Fruit fly (Drosophila melanogaster) whole organism, adult: Measurements from ENCODE around the gene TTLL6B.

Experiments
- CG11617 ChIP-seq: fragments of 200-800 bp; sonication (Bioruptor generic); optimal IDR thresholded peaks from 2 replicates; lab custom pipeline; 2017; ENCODE audit warnings: mild to moderate bottlenecking, missing biosample characterization, missing genetic modification reagents, missing genetic modification characterization
- CG12768 ChIP-seq: fragments of 200-800 bp; sonication (Bioruptor generic); optimal IDR thresholded peaks from 2 replicates; lab custom pipeline; 2017; ENCODE audit warnings: missing biosample characterization, missing genetic modification characterization, mild to moderate bottlenecking, moderate library complexity, missing genetic modification reagents
- CG14711 ChIP-seq: fragments of 200-800 bp; sonication (Bioruptor generic); optimal IDR thresholded peaks from 2 replicates; lab custom pipeline; 2018; ENCODE audit warnings: missing biosample characterization, mild to moderate bottlenecking, missing genetic modification characterization, moderate library complexity
- CG1620 ChIP-seq: fragments of 200-800 bp; sonication (Bioruptor generic); optimal IDR thresholded peaks from 2 replicates; lab custom pipeline; 2016; ENCODE audit warnings: missing biosample characterization, missing genetic modification characterization
- CG33017 ChIP-seq: fragments of 200-800 bp; sonication (Bioruptor generic); optimal IDR thresholded peaks from 2 replicates; lab custom pipeline; 2018; ENCODE audit warnings: missing biosample characterization, mild to moderate bottlenecking, missing genetic modification characterization, moderate library complexity
- CG5204 ChIP-seq: fragments of 200-800 bp; sonication (Bioruptor generic); optimal IDR thresholded peaks from 2 replicates; lab custom pipeline; 2016; ENCODE audit warnings: missing biosample characterization, missing genetic modification characterization
- CG7045 ChIP-seq: fragments of 200-800 bp; sonication (Bioruptor generic); optimal IDR thresholded peaks from 2 replicates; lab custom pipeline; 2017; ENCODE audit warnings: missing biosample characterization, mild to moderate bottlenecking, missing genetic modification characterization
- CG7101 ChIP-seq: fragments of 200-800 bp; sonication (Bioruptor generic); optimal IDR thresholded peaks from 2 replicates; lab custom pipeline; 2018; ENCODE audit warnings: missing biosample characterization, mild to moderate bottlenecking, missing genetic modification characterization, moderate library complexity
- Clk ChIP-seq: fragments of 200-800 bp; sonication (Bioruptor generic); optimal IDR thresholded peaks from 2 replicates; lab custom pipeline; 2017; ENCODE audit warnings: missing biosample characterization, missing genetic modification characterization
- Crg-1 ChIP-seq: fragments of 200-800 bp; sonication (Bioruptor generic); optimal IDR thresholded peaks from 2 replicates; lab custom pipeline; 2016; ENCODE audit warnings: missing biosample characterization, missing genetic modification characterization
- Hr96 ChIP-seq: fragments of 200-800 bp; sonication (Bioruptor generic); optimal IDR thresholded peaks from 2 replicates; lab custom pipeline; 2016; ENCODE audit warnings: missing biosample characterization, missing genetic modification characterization
- Mnt ChIP-seq: fragments of 200-800 bp; sonication (Bioruptor generic); optimal IDR thresholded peaks from 2 replicates; lab custom pipeline; 2016; ENCODE audit warnings: missing biosample characterization, mild to moderate bottlenecking, missing genetic modification characterization
- bab1 ChIP-seq: fragments of 200-800 bp; sonication (Bioruptor generic); optimal IDR thresholded peaks from 3 replicates; lab custom pipeline; 2019; ENCODE audit warnings: missing biosample characterization, mild to moderate bottlenecking, missing genetic modification characterization, moderate library complexity
- cic ChIP-seq: fragments of 200-800 bp; sonication (Bioruptor generic); optimal IDR thresholded peaks from 2 replicates; lab custom pipeline; 2017; ENCODE audit warnings: missing biosample characterization, mild to moderate bottlenecking, missing genetic modification characterization, moderate library complexity
- cnc ChIP-seq, 2 experiments: fragments of >200 bp; optimal IDR thresholded peaks; 2 replicates each; lab custom pipeline; 2017
- kay ChIP-seq: fragments of 200-800 bp; sonication (Bioruptor generic); peaks from one replicate; lab custom pipeline; 2016; ENCODE audit warnings: missing biosample characterization, missing genetic modification characterization, borderline replicate concordance
- ovo ChIP-seq: fragments of 200-800 bp; sonication (Bioruptor generic); optimal IDR thresholded peaks from 2 replicates; lab custom pipeline; 2016; ENCODE audit warnings: missing biosample characterization, missing genetic modification characterization
- pad ChIP-seq: fragments of 200-800 bp; sonication (Bioruptor generic); optimal IDR thresholded peaks from 3 replicates; lab custom pipeline; 2017; ENCODE audit warnings: missing biosample characterization, missing genetic modification characterization, mild to moderate bottlenecking, moderate library complexity, missing genetic modification reagents
- tj ChIP-seq: fragments of 200-800 bp; sonication (Bioruptor generic); optimal IDR thresholded peaks from 3 replicates; lab custom pipeline; 2017; ENCODE audit warnings: missing biosample characterization, mild to moderate bottlenecking, missing genetic modification characterization, moderate library complexity
- toe ChIP-seq: fragments of 200-800 bp; sonication (Bioruptor generic); optimal IDR thresholded peaks from 2 replicates; lab custom pipeline; 2016; ENCODE audit warnings: missing biosample characterization, missing genetic modification characterization

The TTLL6B gene

dm6 chr3R:27240967-27241366 is 9.8 kb downstream of the TTLL6B start, which contains the start of gene CG17991:
Gene CG17991 (plus strand): TSS chr3R:27241267.
- TF ChIP-seq Clk (no peak), pad (GFP tag; lab: Kevin White, UChicago) (no peak), CG7045 (no peak), bab1 (GFP tag; lab: Kevin White, UChicago) (no peak), CG5204 (no peak), kay (GFP tag; lab: Kevin White, UChicago) (no peak), Mnt (GFP tag; lab: Kevin White, UChicago) (no peak), CG7101 (tag; lab: Kevin White, UChicago) (no peak), Crg-1 (GFP tag; lab: Kevin White, UChicago) (no peak), CG33017 (no peak), CG14711 (tag; lab: Kevin White, UChicago) (no peak), tj (no peak), cic (GFP tag; lab: Kevin White, UChicago) (no peak), toe (GFP tag; lab: Kevin White, UChicago) (no peak), CG1620 (no peak), CG11617 (GFP tag; lab: Kevin White, UChicago) (no peak), Hr96 (GFP tag; lab: Kevin White, UChicago) (no peak)

- peak; percentile 55 for TF ChIP-seq CG14711 (tag; lab: Kevin White, UChicago)
- peak; percentile 24 for TF ChIP-seq bab1 (GFP tag; lab: Kevin White, UChicago)
- TF ChIP-seq ovo: no peak
- TF ChIP-seq Mnt (GFP tag; lab: Kevin White, UChicago): peak; percentile 34
- peak; percentile 5 for TF ChIP-seq pad (GFP tag; lab: Kevin White, UChicago)
- TF ChIP-seq cnc (optimal IDR thresholded peaks at IDR 0.05; lab: Kevin White, UChicago): no peak
- peak; percentile 38 for TF ChIP-seq Crg-1 (GFP tag; lab: Kevin White, UChicago)
- TF ChIP-seq CG1620: peak; percentile 30
- peak; percentile 6 for TF ChIP-seq cic (GFP tag; lab: Kevin White, UChicago)
Measured at dm6 chr3R:27238438-27239301, 12.1 kb downstream of the TTLL6B start, which contains the start of the genes CG31064 and PolA2. Gene CG31064 (minus strand): TSS chr3R:27239085. Gene PolA2 (plus strand): TSS chr3R:27239163.

- no peak for TF ChIP-seq CG7045
- no peak for TF ChIP-seq CG12768
- TF ChIP-seq Mnt (GFP tag; lab: Kevin White, UChicago): no peak
- no peak for TF ChIP-seq bab1 (GFP tag; lab: Kevin White, UChicago)
- no peak for TF ChIP-seq Crg-1 (GFP tag; lab: Kevin White, UChicago)
- no peak for TF ChIP-seq CG14711 (tag; lab: Kevin White, UChicago)
- no peak for TF ChIP-seq toe (GFP tag; lab: Kevin White, UChicago)
- TF ChIP-seq cnc (optimal IDR thresholded peaks at IDR 0.05; lab: Kevin White, UChicago): no peak
- no peak for TF ChIP-seq CG33017
- no peak for TF ChIP-seq kay (GFP tag; lab: Kevin White, UChicago)
- TF ChIP-seq pad (GFP tag; lab: Kevin White, UChicago): no peak
- TF ChIP-seq Clk: no peak
- TF ChIP-seq CG7101 (tag; lab: Kevin White, UChicago): no peak
- no peak for TF ChIP-seq CG1620
- no peak for TF ChIP-seq tj
- no peak for TF ChIP-seq CG11617 (GFP tag; lab: Kevin White, UChicago)
- TF ChIP-seq ovo: no peak
- TF ChIP-seq CG5204: no peak
- no peak for TF ChIP-seq cic (GFP tag; lab: Kevin White, UChicago)
- no peak for TF ChIP-seq Hr96 (GFP tag; lab: Kevin White, UChicago)
Measured at dm6 chr3R:27237980-27238379, 12.8 kb downstream of the TTLL6B start.

- TF ChIP-seq cnc (optimal IDR thresholded peaks at IDR 0.05; lab: Kevin White, UChicago) (no peak), toe (GFP tag; lab: Kevin White, UChicago) (no peak), CG14711 (tag; lab: Kevin White, UChicago) (no peak), CG12768 (no peak), CG33017 (no peak), Hr96 (GFP tag; lab: Kevin White, UChicago) (no peak), CG7045 (no peak), cic (GFP tag; lab: Kevin White, UChicago) (no peak), CG5204 (no peak), kay (GFP tag; lab: Kevin White, UChicago) (no peak), Mnt (GFP tag; lab: Kevin White, UChicago) (no peak), pad (GFP tag; lab: Kevin White, UChicago) (no peak), Clk (no peak), CG11617 (GFP tag; lab: Kevin White, UChicago) (no peak), CG7101 (tag; lab: Kevin White, UChicago) (no peak), ovo (no peak), bab1 (GFP tag; lab: Kevin White, UChicago) (no peak)
Measured at dm6 chr3R:27233398-27233797, 17.4 kb downstream of the TTLL6B start, which contains the start of gene CG31068. Gene CG31068 (plus strand): TSS chr3R:27233698.

- TF ChIP-seq Mnt (GFP tag; lab: Kevin White, UChicago): no peak
- TF ChIP-seq Clk: no peak
- no peak for TF ChIP-seq ovo
- TF ChIP-seq Crg-1 (GFP tag; lab: Kevin White, UChicago): no peak
- no peak for TF ChIP-seq CG11617 (GFP tag; lab: Kevin White, UChicago)
- no peak for TF ChIP-seq kay (GFP tag; lab: Kevin White, UChicago)
- TF ChIP-seq pad (GFP tag; lab: Kevin White, UChicago): no peak
- TF ChIP-seq CG33017: no peak
- TF ChIP-seq toe (GFP tag; lab: Kevin White, UChicago): no peak
- no peak for TF ChIP-seq cnc (optimal IDR thresholded peaks at IDR 0.05; lab: Kevin White, UChicago)
Measured at dm6 chr3R:27229368-27229767, 21.4 kb downstream of the TTLL6B start, which contains the start of gene CG42814. Gene CG42814 (minus strand): TSS chr3R:27229468.
